Worm (Caenorhabditis elegans): ENCODE results near the gene ceh-16.

DNA sequence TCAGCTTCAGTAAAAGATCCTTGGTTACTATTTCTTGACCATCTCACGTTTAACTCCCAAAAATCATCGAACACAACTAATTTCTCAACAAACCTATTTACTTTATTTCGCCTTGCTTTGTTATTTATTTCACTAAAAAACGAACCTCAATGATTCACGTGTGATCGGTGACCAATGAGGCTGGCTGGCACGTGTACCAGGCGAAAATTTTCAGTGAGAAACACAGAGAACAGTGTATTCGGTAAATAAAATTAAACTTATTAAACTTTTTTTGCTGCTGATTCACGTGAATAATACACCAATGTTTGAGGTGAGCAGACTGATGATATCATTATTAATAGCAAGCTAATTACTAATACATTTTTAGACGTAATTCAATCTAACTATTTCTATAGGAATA is 32.9 kb downstream of the ceh-16 start:
- no peak for TF ChIP-seq him-1 (tag; optimal IDR thresholded peaks at IDR 0.05)
- TF ChIP-seq W03F9.2 (tag; optimal IDR thresholded peaks at IDR 0.05) = no peak
